Worm (Caenorhabditis elegans) whole organism, L4 larva: ENCODE data around the gene ins-20.

Experiments
- F26F4.8 ChIP-seq: fragments of 200-800 bp; sonication (Bioruptor generic); conservative IDR thresholded peaks from 2 replicates; pipeline ENCODE4 v1.3.6; 2022; ENCODE audit warnings: missing genetic modification characterization, missing compliant biosample characterization
- F37D6.2 ChIP-seq: sonication (generic microtip); optimal IDR thresholded peaks from 2 replicates; lab custom pipeline; 2016; ENCODE audit warnings: mild to moderate bottlenecking, missing genetic modification characterization, missing compliant biosample characterization
- F49E8.2 ChIP-seq: sonication (generic microtip); optimal IDR thresholded peaks from 2 replicates; lab custom pipeline; 2016; ENCODE audit warnings: missing compliant biosample characterization, mild to moderate bottlenecking, missing genetic modification characterization, borderline replicate concordance
- T20F7.1 ChIP-seq: fragments of 200-800 bp; sonication (Bioruptor generic); optimal IDR thresholded peaks from 2 replicates; lab custom pipeline; 2018; ENCODE audit warnings: mild to moderate bottlenecking, missing genetic modification characterization, missing compliant biosample characterization
- Y48G9A.11 ChIP-seq: fragments of 200-800 bp; sonication (Bioruptor generic); IDR thresholded peaks from 2 replicates; pipeline ENCODE4 v1.3.6; 2022; ENCODE audit warnings: missing genetic modification reagents, missing genetic modification characterization, missing compliant biosample characterization
- ZK546.5 ChIP-seq, 2 experiments: sonication (generic microtip); optimal IDR thresholded peaks; 2 replicates each; lab custom pipeline; 2017; ENCODE audit warnings: missing biosample characterization in 2 of 2, missing genetic modification characterization in 2 of 2
- ama-1 ChIP-seq: fragments of 150-350 bp; optimal IDR thresholded peaks from 2 replicates; lab custom pipeline; 2014; ENCODE audit warnings: inconsistent platforms, mixed read lengths
- attf-4 ChIP-seq: sonication (generic microtip); optimal IDR thresholded peaks from 3 replicates; lab custom pipeline; 2017; ENCODE audit warnings: missing biosample characterization, missing genetic modification characterization
- ceh-62 ChIP-seq: sonication (generic microtip); optimal IDR thresholded peaks from 2 replicates; lab custom pipeline; 2017; ENCODE audit warnings: missing biosample characterization, missing genetic modification characterization
- ces-1 ChIP-seq: fragments of 150-350 bp; sonication (generic microtip); optimal IDR thresholded peaks from 4 replicates; lab custom pipeline; 2014; ENCODE audit warnings: missing biosample characterization, missing genetic modification reagents, missing genetic modification characterization
- daf-16 ChIP-seq, 3 experiments: sonication (generic microtip); optimal IDR thresholded peaks; 2 replicates each; lab custom pipeline; 2016 to 2017; ENCODE audit warnings: missing genetic modification characterization in 3 of 3, missing genetic modification reagents in 3 of 3, mild to moderate bottlenecking in 2 of 3, missing compliant biosample characterization in 2 of 3, missing biosample characterization in 1 of 3, moderate library complexity in 1 of 3
- dmd-6 ChIP-seq: fragments of 200-800 bp; sonication (Bioruptor generic); IDR thresholded peaks from 2 replicates; pipeline ENCODE4 v1.3.6; 2022; ENCODE audit warnings: missing genetic modification reagents, missing genetic modification characterization, missing compliant biosample characterization
- egl-43 ChIP-seq: fragments of 200-800 bp; sonication (Bioruptor generic); IDR thresholded peaks from 2 replicates; pipeline ENCODE4 v1.3.6; 2022; ENCODE audit warnings: missing genetic modification reagents, missing genetic modification characterization, missing compliant biosample characterization
- hif-1 ChIP-seq, 2 experiments: sonication (generic microtip); optimal IDR thresholded peaks; 2 replicates each; lab custom pipeline; 2016 to 2017; ENCODE audit warnings: missing compliant biosample characterization in 2 of 2, missing genetic modification characterization in 2 of 2, missing genetic modification reagents in 2 of 2, missing genotype in 2 of 2, mild to moderate bottlenecking in 1 of 2
- hlh-11 ChIP-seq: fragments of 200-800 bp; sonication (Bioruptor generic); optimal IDR thresholded peaks from 2 replicates; lab custom pipeline; 2018; ENCODE audit warnings: mild to moderate bottlenecking, missing genetic modification characterization, missing compliant biosample characterization
- hlh-30 ChIP-seq: sonication (generic microtip); optimal IDR thresholded peaks from 2 replicates; lab custom pipeline; 2017; ENCODE audit warnings: antibody characterized with exemption, mild to moderate bottlenecking, missing genetic modification characterization, missing compliant biosample characterization; ENCODE audit not compliant: insufficient read depth
- jun-1 ChIP-seq: fragments of 150-350 bp; optimal IDR thresholded peaks from 2 replicates; lab custom pipeline; 2014; ENCODE audit warnings: missing biosample characterization, missing genetic modification reagents, missing genetic modification characterization
- lim-7 ChIP-seq: fragments of 200-800 bp; sonication (Bioruptor generic); IDR thresholded peaks from 2 replicates; pipeline ENCODE4 v1.3.6; 2022; ENCODE audit warnings: missing genetic modification characterization, missing compliant biosample characterization
- lin-1 ChIP-seq: fragments of 200-800 bp; sonication (Bioruptor generic); IDR thresholded peaks from 2 replicates; pipeline ENCODE4 v1.3.6; 2022; ENCODE audit warnings: missing genetic modification reagents, missing genetic modification characterization, missing compliant biosample characterization
- lin-13 ChIP-seq: fragments of 150-350 bp; optimal IDR thresholded peaks from 2 replicates; lab custom pipeline; 2014; ENCODE audit warnings: missing biosample characterization, missing genetic modification reagents, missing genetic modification characterization
- lin-38 ChIP-seq: fragments of 200-800 bp; sonication (Bioruptor generic); IDR thresholded peaks from 2 replicates; pipeline ENCODE4 v1.3.6; 2022; ENCODE audit warnings: missing genetic modification reagents, missing genetic modification characterization, missing compliant biosample characterization
- lir-3 ChIP-seq: sonication (generic microtip); optimal IDR thresholded peaks from 2 replicates; lab custom pipeline; 2016; ENCODE audit warnings: mild to moderate bottlenecking, missing genetic modification characterization, missing compliant biosample characterization
- lsy-2 ChIP-seq, 2 experiments: fragments of 150-350 bp in 1 of 2; sonication (generic microtip) in 1 of 2; optimal IDR thresholded peaks; 2 replicates each; lab custom pipeline; 2014 to 2017; ENCODE audit warnings: missing biosample characterization in 2 of 2, missing genetic modification characterization in 2 of 2
- mdt-29 ChIP-seq: fragments of 200-800 bp; sonication (Bioruptor generic); IDR thresholded peaks from 2 replicates; pipeline ENCODE4 v1.3.6; 2022; ENCODE audit warnings: missing genetic modification reagents, missing genetic modification characterization, missing compliant biosample characterization
- mep-1 ChIP-seq: fragments of 150-350 bp; sonication (generic microtip); optimal IDR thresholded peaks from 3 replicates; lab custom pipeline; 2014; ENCODE audit warnings: missing biosample characterization, missing genetic modification characterization
- mxl-2 ChIP-seq: fragments of 200-800 bp; sonication (Bioruptor generic); conservative IDR thresholded peaks from 2 replicates; pipeline ENCODE4 v1.3.6; 2022; ENCODE audit warnings: missing genetic modification reagents, missing genetic modification characterization, missing compliant biosample characterization
- mxl-3 ChIP-seq: fragments of 200-800 bp; sonication (Bioruptor generic); optimal IDR thresholded peaks from 2 replicates; lab custom pipeline; 2018; ENCODE audit warnings: mild to moderate bottlenecking, missing genetic modification characterization, missing compliant biosample characterization
- nhr-11 ChIP-seq: fragments of 150-350 bp; optimal IDR thresholded peaks from 2 replicates; lab custom pipeline; 2014; ENCODE audit warnings: missing biosample characterization, missing genetic modification characterization
- nhr-111 ChIP-seq: fragments of 200-800 bp; sonication (Bioruptor generic); optimal IDR thresholded peaks from 2 replicates; lab custom pipeline; 2018; ENCODE audit warnings: mild to moderate bottlenecking, missing genetic modification characterization, missing compliant biosample characterization
- nhr-28 ChIP-seq: fragments of 150-350 bp; optimal IDR thresholded peaks from 2 replicates; lab custom pipeline; 2014; ENCODE audit warnings: missing biosample characterization, missing genetic modification characterization
- nhr-41 ChIP-seq: fragments of 200-800 bp; sonication (Bioruptor generic); IDR thresholded peaks from 2 replicates; pipeline ENCODE4 v1.3.6; 2022; ENCODE audit warnings: missing genetic modification reagents, missing genetic modification characterization, missing compliant biosample characterization
- nhr-76 ChIP-seq: fragments of 150-350 bp; optimal IDR thresholded peaks from 2 replicates; lab custom pipeline; 2014; ENCODE audit warnings: missing biosample characterization, missing genetic modification characterization
- nhr-77 ChIP-seq: fragments of 150-350 bp; optimal IDR thresholded peaks from 2 replicates; lab custom pipeline; 2014; ENCODE audit warnings: missing biosample characterization, missing genetic modification characterization
- pqm-1 ChIP-seq: sonication (generic microtip); optimal IDR thresholded peaks from 2 replicates; lab custom pipeline; 2017; ENCODE audit warnings: missing biosample characterization, missing genetic modification characterization
- sdz-12 ChIP-seq: fragments of 200-800 bp; sonication (Bioruptor generic); optimal IDR thresholded peaks from 2 replicates; lab custom pipeline; 2018; ENCODE audit warnings: mild to moderate bottlenecking, missing genetic modification characterization, missing compliant biosample characterization
- set-16 ChIP-seq: fragments of 200-800 bp; sonication (Bioruptor generic); IDR thresholded peaks from 2 replicates; pipeline ENCODE4 v1.3.6; 2022; ENCODE audit warnings: missing genetic modification reagents, missing genetic modification characterization, missing compliant biosample characterization
- tag-97 ChIP-seq: fragments of 200-800 bp; sonication (Bioruptor generic); IDR thresholded peaks from 2 replicates; pipeline ENCODE4 v1.3.6; 2022; ENCODE audit warnings: missing genetic modification characterization, missing compliant biosample characterization
- tra-1 ChIP-seq: fragments of 200-800 bp; sonication (Bioruptor generic); IDR thresholded peaks from 2 replicates; pipeline ENCODE4 v1.3.6; 2022; ENCODE audit warnings: missing genetic modification reagents, missing genetic modification characterization, missing compliant biosample characterization
- unc-130 ChIP-seq: sonication (generic microtip); optimal IDR thresholded peaks from 2 replicates; lab custom pipeline; 2016; ENCODE audit warnings: missing genetic modification reagents, missing genetic modification characterization, missing compliant biosample characterization
- vab-7 ChIP-seq: fragments of 200-800 bp; sonication (Bioruptor generic); IDR thresholded peaks from 2 replicates; pipeline ENCODE4 v1.3.6; 2022; ENCODE audit warnings: missing genetic modification reagents, missing genetic modification characterization, missing compliant biosample characterization

Gene ins-20

DNA sequence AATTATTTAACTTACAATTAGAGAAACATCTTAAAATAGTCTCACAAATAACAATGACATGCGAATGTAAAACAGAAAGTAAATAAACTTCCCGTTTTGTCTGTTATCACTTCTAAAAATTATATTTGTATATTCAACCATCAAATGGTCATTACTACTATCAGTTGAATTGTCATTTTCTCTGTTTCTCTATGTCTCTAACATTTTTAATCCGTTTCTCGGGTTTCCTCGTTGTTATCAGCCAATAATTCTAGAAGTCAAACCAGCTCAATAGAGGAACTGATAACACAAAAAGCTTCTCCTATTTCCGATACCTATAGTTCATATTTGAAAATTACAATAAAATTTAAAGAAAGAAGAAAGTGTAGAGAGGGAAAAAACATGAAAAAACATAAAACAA is 16.0 kb downstream of the ins-20 start (continued):
- TF ChIP-seq lsy-2 (tag; optimal IDR thresholded peaks at IDR 0.05; lab: Kevin White, UChicago) (peak in 1 of 2 experiments; percentile 62), F37D6.2 (no peak), nhr-28 (peak; percentile 94), ces-1 (no peak), set-16 (GFP tag; lab: Robert Waterston, UW) (no peak), sdz-12 (no peak), mxl-2 (no peak), hlh-11 (peak; percentile 92), T20F7.1 (GFP tag; lab: Kevin White, UChicago) (peak; percentile 50), unc-130 (no peak), dmd-6 (GFP tag; lab: Robert Waterston, UW) (peak; percentile 94; the same call in 1 of the 2 replicates), vab-7 (GFP tag; lab: Robert Waterston, UW) (no peak), jun-1 (tag; lab: Kevin White, UChicago) (peak; percentile 4), lir-3 (no peak), lin-13 (GFP tag; lab: Kevin White, UChicago) (no peak), tra-1 (GFP tag; lab: Robert Waterston, UW) (peak; percentile 93), mdt-29 (GFP tag; lab: Robert Waterston, UW) (no peak), nhr-41 (peak; percentile 60; the same call in 1 of the 2 replicates), attf-4 (tag; lab: Kevin White, UChicago) (no peak), nhr-111 (no peak), egl-43 (GFP tag; lab: Robert Waterston, UW) (no peak), ceh-62 (tag; lab: Kevin White, UChicago) (no peak), hlh-30 (peak; percentile 53), Y48G9A.11 (no peak), mep-1 (tag; lab: Kevin White, UChicago) (peak; percentile 44), F26F4.8 (GFP tag; lab: Robert Waterston, UW) (no peak), tag-97 (GFP tag; lab: Robert Waterston, UW) (no peak), nhr-77 (tag; lab: Kevin White, UChicago) (peak; percentile 88), ama-1 (lab: Kevin White, UChicago) (no peak), lin-1 (GFP tag; lab: Robert Waterston, UW) (peak; percentile 97), ZK546.5 (tag; optimal IDR thresholded peaks at IDR 0.05; lab: Kevin White, UChicago) (no peak), daf-16 (GFP tag; optimal IDR thresholded peaks at IDR 0.05; lab: Kevin White, UChicago) (peak in 1 of 2 experiments; percentile 82), daf-16 (tag; optimal IDR thresholded peaks at IDR 0.05; lab: Kevin White, UChicago) (peak; percentile 98), lim-7 (GFP tag; lab: Robert Waterston, UW) (no peak), pqm-1 (tag; lab: Kevin White, UChicago) (peak; percentile 100), nhr-76 (tag; lab: Kevin White, UChicago) (no peak), hif-1 (tag; optimal IDR thresholded peaks at IDR 0.05; lab: Kevin White, UChicago) (peak in 1 of 2 experiments; percentile 10)
- TF ChIP-seq, all 104 proteins: peak for 21

DNA sequence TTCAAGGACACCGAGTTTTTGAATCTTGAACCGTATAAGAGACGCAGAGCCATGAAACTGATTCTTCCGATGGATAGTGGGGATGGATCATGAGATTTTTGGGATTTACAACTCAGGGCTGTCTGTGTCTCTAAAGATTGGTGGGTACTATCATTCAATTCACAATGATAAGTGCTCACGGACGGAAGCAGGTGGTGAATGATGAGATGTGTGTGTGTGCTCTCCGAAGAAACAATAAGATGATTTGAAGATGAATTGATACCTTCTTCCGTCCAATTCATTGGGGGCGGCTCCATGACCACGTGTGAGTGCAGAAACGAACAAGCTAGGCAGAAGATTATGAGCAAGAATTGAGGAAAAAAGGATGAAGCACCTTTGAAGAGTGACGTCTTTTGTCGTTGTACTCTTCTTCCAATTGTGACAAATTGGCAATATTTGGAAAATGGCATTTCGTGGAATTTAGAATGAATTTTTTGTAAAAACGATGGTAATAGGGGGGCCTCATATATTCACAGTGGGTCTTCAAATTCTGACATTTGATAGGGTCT is 18.0 kb downstream of the ins-20 start:
- TF ChIP-seq mxl-3 (GFP tag; lab: Kevin White, UChicago) = peak; percentile 67
- TF ChIP-seq nhr-11 (tag; lab: Kevin White, UChicago) = peak; percentile 71
- TF ChIP-seq F49E8.2 (tag; lab: Kevin White, UChicago) = no peak

- TF ChIP-seq lin-38 (GFP tag; lab: Robert Waterston, UW) (no peak), Y48G9A.11 (no peak)
- TF ChIP-seq, all 104 proteins: peak for 0
Measured at ce11 chrII:6031106-6031505, 20.5 kb downstream of the ins-20 start, which contains the start of gene frpr-16. frpr-16 (minus strand) TSS chrII:6031206.
